Fruit fly (Drosophila melanogaster) whole organism, embryonic: ENCODE measurements around the gene RunxB.
A peak's percentile ranks its signal among the peaks of the same experiment; 100 is the strongest.

ENCODE experiments used
- BtbVII ChIP-seq: fragments of 200-800 bp; sonication (Bioruptor generic); optimal IDR thresholded peaks from 3 replicates; lab custom pipeline; 2017; ENCODE audit warnings: missing biosample characterization, mild to moderate bottlenecking, missing genetic modification characterization
- CG11398 ChIP-seq: fragments of 200-800 bp; sonication (Bioruptor generic); optimal IDR thresholded peaks from 2 replicates; lab custom pipeline; 2016; ENCODE audit warnings: missing biosample characterization, missing genetic modification characterization
- CG11560 ChIP-seq: fragments of 200-800 bp; sonication (Bioruptor generic); IDR thresholded peaks from 3 replicates; pipeline ENCODE4 v1.3.6; 2022; ENCODE audit warnings: missing biosample characterization, missing genetic modification characterization
- CG12744 ChIP-seq: fragments of 200-800 bp; sonication (Bioruptor generic); optimal IDR thresholded peaks from 2 replicates; lab custom pipeline; 2016; ENCODE audit warnings: missing biosample characterization, missing genetic modification characterization
- CG13123 ChIP-seq: fragments of 200-800 bp; sonication (Bioruptor generic); optimal IDR thresholded peaks from 2 replicates; lab custom pipeline; 2016; ENCODE audit warnings: missing biosample characterization, missing genetic modification characterization
- CG14860 ChIP-seq: fragments of 200-800 bp; sonication (Bioruptor generic); IDR thresholded peaks from 3 replicates; pipeline ENCODE4 v1.3.6; 2022; ENCODE audit warnings: missing biosample characterization, missing genetic modification characterization; ENCODE audit not compliant: partially characterized antibody
- CG17361 ChIP-seq: fragments of 200-800 bp; sonication (Bioruptor generic); IDR thresholded peaks from 3 replicates; pipeline ENCODE4 v1.3.6; 2022; ENCODE audit warnings: missing biosample characterization, missing genetic modification characterization
- CG2889 ChIP-seq: fragments of 200-800 bp; sonication (Bioruptor generic); IDR thresholded peaks from 3 replicates; pipeline ENCODE4 v1.3.6; 2022; ENCODE audit warnings: missing biosample characterization, missing genetic modification characterization
- CG30020 ChIP-seq: fragments of 200-800 bp; optimal IDR thresholded peaks from 2 replicates; lab custom pipeline; 2019; ENCODE audit warnings: missing biosample characterization, mild to moderate bottlenecking, missing genetic modification characterization, moderate library complexity
- CG4424 ChIP-seq: fragments of 200-800 bp; sonication (Bioruptor generic); optimal IDR thresholded peaks from 3 replicates; lab custom pipeline; 2016; ENCODE audit warnings: missing biosample characterization, missing genetic modification characterization
- CG7271 ChIP-seq: fragments of 200-800 bp; sonication (Bioruptor generic); optimal IDR thresholded peaks from 2 replicates; lab custom pipeline; 2018; ENCODE audit warnings: missing biosample characterization, mild to moderate bottlenecking, missing genetic modification characterization, moderate library complexity
- CG7839 ChIP-seq: fragments of 200-800 bp; sonication (Bioruptor generic); optimal IDR thresholded peaks from 3 replicates; lab custom pipeline; 2018; ENCODE audit warnings: missing biosample characterization, mild to moderate bottlenecking, missing genetic modification characterization, moderate library complexity
- CG8388 ChIP-seq: fragments of 200-800 bp; sonication (Bioruptor generic); optimal IDR thresholded peaks from 2 replicates; lab custom pipeline; 2019; ENCODE audit warnings: missing biosample characterization, mild to moderate bottlenecking, missing genetic modification characterization, moderate library complexity
- CG8944 ChIP-seq: fragments of 200-800 bp; sonication (Bioruptor generic); optimal IDR thresholded peaks from 3 replicates; lab custom pipeline; 2016; ENCODE audit warnings: missing biosample characterization, missing genetic modification characterization
- CG9609 ChIP-seq: fragments of 200-800 bp; sonication (Bioruptor generic); optimal IDR thresholded peaks from 3 replicates; lab custom pipeline; 2016; ENCODE audit warnings: missing biosample characterization, missing genetic modification characterization
- CG9932 ChIP-seq: fragments of 200-800 bp; sonication (Bioruptor generic); IDR thresholded peaks from 2 replicates; pipeline ENCODE4 v1.3.6; 2022; ENCODE audit warnings: missing biosample characterization, missing genetic modification characterization
- CoRest ChIP-seq: fragments of 200-800 bp; sonication (Bioruptor generic); optimal IDR thresholded peaks from 3 replicates; lab custom pipeline; 2018; ENCODE audit warnings: missing biosample characterization, mild to moderate bottlenecking, missing genetic modification characterization, moderate library complexity
- CrebB ChIP-seq: fragments of 200-800 bp; sonication (Bioruptor generic); optimal IDR thresholded peaks from 3 replicates; lab custom pipeline; 2018; ENCODE audit warnings: missing biosample characterization, mild to moderate bottlenecking, missing genetic modification characterization
- Doc2 ChIP-seq: fragments of 200-800 bp; sonication (Bioruptor generic); IDR thresholded peaks from 2 replicates; pipeline ENCODE4 v1.3.6; 2022; ENCODE audit warnings: missing biosample characterization, missing genetic modification characterization
- Drgx ChIP-seq: fragments of 200-800 bp; sonication (Bioruptor generic); IDR thresholded peaks from 2 replicates; pipeline ENCODE4 v1.3.6; 2022; ENCODE audit warnings: missing biosample characterization, missing genetic modification characterization
- H15 ChIP-seq: fragments of 200-800 bp; sonication (Bioruptor generic); IDR thresholded peaks from 3 replicates; pipeline ENCODE4 v1.3.6; 2022; ENCODE audit warnings: missing biosample characterization, missing genetic modification characterization
- HLH54F ChIP-seq: fragments of 200-800 bp; sonication (Bioruptor generic); optimal IDR thresholded peaks from 3 replicates; lab custom pipeline; 2016; ENCODE audit warnings: missing biosample characterization, missing genetic modification characterization
- Hey ChIP-seq: fragments of 200-800 bp; sonication (Bioruptor generic); optimal IDR thresholded peaks from 3 replicates; lab custom pipeline; 2018; ENCODE audit warnings: missing biosample characterization, mild to moderate bottlenecking, missing genetic modification characterization
- Lpt ChIP-seq: fragments of >200 bp; optimal IDR thresholded peaks from 2 replicates; lab custom pipeline; 2018; ENCODE audit warnings: missing biosample characterization, missing genetic modification characterization
- MBD-R2 ChIP-seq: fragments of 200-800 bp; sonication (Bioruptor generic); IDR thresholded peaks from 2 replicates; pipeline ENCODE4 v1.3.6; 2022; ENCODE audit warnings: missing biosample characterization, missing genetic modification characterization
- Mad ChIP-seq: fragments of 200-800 bp; sonication (Bioruptor generic); optimal IDR thresholded peaks from 2 replicates; lab custom pipeline; 2016; ENCODE audit warnings: missing biosample characterization, missing genetic modification characterization
- Nf-YC ChIP-seq: fragments of 200-800 bp; optimal IDR thresholded peaks from 3 replicates; lab custom pipeline; 2019; ENCODE audit warnings: missing biosample characterization, mild to moderate bottlenecking, missing genetic modification characterization, moderate library complexity
- Oaz ChIP-seq: fragments of 200-800 bp; sonication (Bioruptor generic); IDR thresholded peaks from 2 replicates; pipeline ENCODE4 v1.3.6; 2022; ENCODE audit warnings: missing biosample characterization, missing genetic modification characterization
- PHDP ChIP-seq: fragments of 200-800 bp; sonication (Bioruptor generic); optimal IDR thresholded peaks from 3 replicates; lab custom pipeline; 2018; ENCODE audit warnings: missing biosample characterization, mild to moderate bottlenecking, missing genetic modification characterization, moderate library complexity
- Rx ChIP-seq: fragments of 200-800 bp; sonication (Bioruptor generic); IDR thresholded peaks from 2 replicates; pipeline ENCODE4 v1.3.6; 2022; ENCODE audit warnings: missing biosample characterization, missing genetic modification characterization
- Ssrp ChIP-seq: fragments of 200-800 bp; sonication (Bioruptor generic); optimal IDR thresholded peaks from 2 replicates; lab custom pipeline; 2018; ENCODE audit warnings: missing biosample characterization, mild to moderate bottlenecking, missing genetic modification characterization, moderate library complexity
- ap ChIP-seq: fragments of 200-800 bp; sonication (Bioruptor generic); IDR thresholded peaks from 2 replicates; pipeline ENCODE4 v1.3.6; 2022; ENCODE audit warnings: missing biosample characterization, missing genetic modification characterization
- bowl ChIP-seq: fragments of 200-800 bp; sonication (Bioruptor generic); IDR thresholded peaks from 2 replicates; pipeline ENCODE4 v1.3.6; 2022; ENCODE audit warnings: missing biosample characterization, missing genetic modification characterization
- bsh ChIP-seq, 2 experiments: fragments of 200-800 bp; sonication (Bioruptor generic); optimal IDR thresholded peaks; 2 replicates each; lab custom pipeline; 2017 to 2018; ENCODE audit warnings: mild to moderate bottlenecking in 2 of 2, missing biosample characterization in 2 of 2, missing genetic modification characterization in 2 of 2, moderate library complexity in 1 of 2
- chinmo ChIP-seq: fragments of 200-800 bp; sonication (Bioruptor generic); IDR thresholded peaks from 4 replicates; pipeline ENCODE4 v1.3.6; 2022; ENCODE audit warnings: missing biosample characterization, missing genetic modification characterization; ENCODE audit not compliant: partially characterized antibody
- disco-r ChIP-seq: fragments of 200-800 bp; sonication (Bioruptor generic); optimal IDR thresholded peaks from 2 replicates; lab custom pipeline; 2016; ENCODE audit warnings: missing biosample characterization, missing genetic modification characterization
- esg ChIP-seq: fragments of 200-800 bp; sonication (Bioruptor generic); conservative IDR thresholded peaks from 2 replicates; pipeline ENCODE4 v1.3.6; 2022; ENCODE audit warnings: missing biosample characterization, missing genetic modification characterization
- fd96Cb ChIP-seq: fragments of 200-800 bp; sonication (Bioruptor generic); optimal IDR thresholded peaks from 2 replicates; lab custom pipeline; 2018; ENCODE audit warnings: missing biosample characterization, mild to moderate bottlenecking, missing genetic modification characterization, moderate library complexity
- grn ChIP-seq: fragments of 200-800 bp; sonication (Bioruptor generic); optimal IDR thresholded peaks from 3 replicates; lab custom pipeline; 2017; ENCODE audit warnings: missing biosample characterization, missing genetic modification characterization
- gro ChIP-seq: fragments of 200-800 bp; sonication (Bioruptor generic); optimal IDR thresholded peaks from 2 replicates; lab custom pipeline; 2016; ENCODE audit warnings: missing biosample characterization, missing genetic modification characterization
- ham ChIP-seq: fragments of 200-800 bp; sonication (Bioruptor generic); IDR thresholded peaks from 2 replicates; pipeline ENCODE4 v1.3.6; 2022; ENCODE audit warnings: missing biosample characterization, missing genetic modification characterization
- kni ChIP-seq: fragments of 200-800 bp; sonication (Bioruptor generic); optimal IDR thresholded peaks from 3 replicates; lab custom pipeline; 2017; ENCODE audit warnings: mild to moderate bottlenecking, missing biosample characterization, missing genetic modification reagents, missing genetic modification characterization
- knrl ChIP-seq: fragments of 200-800 bp; sonication (Bioruptor generic); IDR thresholded peaks from 3 replicates; pipeline ENCODE4 v1.3.6; 2022; ENCODE audit warnings: missing biosample characterization, missing genetic modification characterization; ENCODE audit not compliant: partially characterized antibody
- lilli ChIP-seq: fragments of 200-800 bp; sonication (Bioruptor generic); optimal IDR thresholded peaks from 3 replicates; lab custom pipeline; 2016; ENCODE audit warnings: missing biosample characterization, missing genetic modification characterization
- lov ChIP-seq, 2 experiments: fragments of 200-800 bp in 1 of 2; fragments of >200 bp in 1 of 2; sonication (Bioruptor generic) in 1 of 2; IDR thresholded peaks in 1 of 2; optimal IDR thresholded peaks in 1 of 2; 2 replicates in 1 of 2; 3 replicates in 1 of 2; pipeline versions ENCODE4 v1.3.6 to Lab custom; 2017 to 2022; ENCODE audit warnings: missing biosample characterization in 1 of 2, missing genetic modification characterization in 1 of 2
- mirr ChIP-seq: fragments of 200-800 bp; sonication (Bioruptor generic); optimal IDR thresholded peaks from 3 replicates; lab custom pipeline; 2018; ENCODE audit warnings: missing biosample characterization, mild to moderate bottlenecking, missing genetic modification characterization
- pan ChIP-seq, 4 experiments: fragments of >200 bp in 3 of 4; fragments of 200-800 bp in 1 of 4; sonication (Bioruptor generic) in 1 of 4; optimal IDR thresholded peaks in 3 of 4; IDR thresholded peaks in 1 of 4; 2 replicates each; pipeline versions ENCODE4 v1.3.6 to Lab custom; 2017 to 2022; ENCODE audit warnings: missing biosample characterization in 2 of 4, missing genetic modification characterization in 2 of 4, mixed read lengths in 1 of 4
- seq ChIP-seq: fragments of 200-800 bp; sonication (Bioruptor generic); IDR thresholded peaks from 2 replicates; pipeline ENCODE4 v1.3.6; 2022; ENCODE audit warnings: missing biosample characterization, missing genetic modification characterization
- tna ChIP-seq: fragments of 200-800 bp; sonication (Bioruptor generic); IDR thresholded peaks from 2 replicates; pipeline ENCODE4 v1.3.6; 2022; ENCODE audit warnings: missing biosample characterization, missing genetic modification characterization; ENCODE audit not compliant: partially characterized antibody
- toy ChIP-seq: fragments of 200-800 bp; sonication (Bioruptor generic); IDR thresholded peaks from 2 replicates; pipeline ENCODE4 v1.3.6; 2022; ENCODE audit warnings: missing biosample characterization, missing genetic modification characterization
- yki ChIP-seq: fragments of >200 bp; optimal IDR thresholded peaks from 3 replicates; lab custom pipeline; 2018

RunxB gene

dm6 chrX:20519049-20519448 lies 19.2 kb upstream of the RunxB start (continued):
- TF ChIP-seq CG7839 (tag; lab: Kevin White, UChicago) (no peak), pan (optimal IDR thresholded peaks at IDR 0.05; lab: Kevin White, UChicago) (no peak), pan (GFP tag; optimal IDR thresholded peaks at IDR 0.05 in 1 of 2, IDR thresholded peaks at IDR 0.05 in 1 of 2) (peak in 1 of 2 experiments; percentile 57), lilli (GFP tag; lab: Kevin White, UChicago) (peak; percentile 46), bsh (GFP tag; optimal IDR thresholded peaks at IDR 0.05; lab: Kevin White, UChicago) (peak in 1 of 2 experiments; percentile 59), tna (no peak), knrl (GFP tag; lab: Robert Waterston, UW) (no peak), PHDP (tag; lab: Kevin White, UChicago) (peak; percentile 43), CG8944 (GFP tag; lab: Kevin White, UChicago) (peak; percentile 46), seq (GFP tag; lab: Robert Waterston, UW) (peak; percentile 56; the same call in 1 of the 2 replicates), chinmo (GFP tag; lab: Robert Waterston, UW) (no peak), Ssrp (tag; lab: Kevin White, UChicago) (peak; percentile 20), MBD-R2 (GFP tag; lab: Robert Waterston, UW) (peak; percentile 33; the same call in 1 of the 2 replicates), ham (GFP tag; lab: Robert Waterston, UW) (no peak), Rx (GFP tag; lab: Robert Waterston, UW) (peak; percentile 51), CG9609 (GFP tag; lab: Kevin White, UChicago) (peak; percentile 45), Doc2 (GFP tag; lab: Robert Waterston, UW) (no peak), yki (no peak), Mad (GFP tag; lab: Kevin White, UChicago) (no peak), kni (GFP tag; lab: Kevin White, UChicago) (no peak), CG14860 (GFP tag; lab: Robert Waterston, UW) (no peak), CG17361 (0 out of 3 replicates have a peak, but pooled peaks have one; percentile 13), esg (GFP tag; lab: Robert Waterston, UW) (peak; percentile 44; the same call in 1 of the 2 replicates), disco-r (GFP tag; lab: Kevin White, UChicago) (peak; percentile 4), Drgx (GFP tag; lab: Robert Waterston, UW) (peak; percentile 74), CG13123 (GFP tag; lab: Kevin White, UChicago) (no peak), CrebB (tag; lab: Kevin White, UChicago) (no peak), CG2889 (GFP tag; lab: Robert Waterston, UW) (no peak), CG30020 (tag; lab: Kevin White, UChicago) (no peak), CG12744 (no peak), Lpt (GFP tag; lab: Kevin White, UChicago) (no peak), CG4424 (GFP tag; lab: Kevin White, UChicago) (peak; percentile 14), CG11398 (GFP tag; lab: Kevin White, UChicago) (no peak), CoRest (peak; percentile 56), ap (GFP tag; lab: Robert Waterston, UW) (0 out of 2 replicates have a peak, but pooled peaks have one; percentile 12), bowl (GFP tag; lab: Robert Waterston, UW) (no peak), lov (optimal IDR thresholded peaks at IDR 0.05; lab: Kevin White, UChicago) (no peak), lov (GFP tag; IDR thresholded peaks at IDR 0.05; lab: Robert Waterston, UW) (peak; percentile 47; the same call in 1 of the 3 replicates), toy (no peak), Hey (tag; lab: Kevin White, UChicago) (no peak), grn (GFP tag; lab: Kevin White, UChicago) (no peak), CG7271 (tag; lab: Kevin White, UChicago) (no peak), Oaz (GFP tag; lab: Robert Waterston, UW) (no peak), CG11560 (tag; lab: Robert Waterston, UW) (no peak), mirr (GFP tag; lab: Kevin White, UChicago) (no peak), H15 (GFP tag; lab: Robert Waterston, UW) (no peak), CG8388 (GFP tag; lab: Kevin White, UChicago) (peak; percentile 10), HLH54F (GFP tag; lab: Kevin White, UChicago) (no peak), Nf-YC (no peak), fd96Cb (tag; lab: Kevin White, UChicago) (peak; percentile 46), gro (no peak), BtbVII (GFP tag; lab: Kevin White, UChicago) (no peak), CG9932 (peak; percentile 47)
